Fruit fly (Drosophila melanogaster): ENCODE data around the gene chinmo.

Gene chinmo

dm6 chr2L:1634099-1634856, 16.8 kb upstream of the chinmo start (continued):
- peak; percentile 46 for TF ChIP-seq tap (tag; optimal IDR thresholded peaks at IDR 0.05)
- TF ChIP-seq CG8765 (GFP tag; IDR thresholded peaks at IDR 0.05) = peak; percentile 42; the same call in 1 of the 2 replicates
- peak; percentile 56 for TF ChIP-seq Hr51 (GFP tag; optimal IDR thresholded peaks at IDR 0.05)
- TF ChIP-seq CG12236 (GFP tag; optimal IDR thresholded peaks at IDR 0.05) = peak; percentile 26
- TF ChIP-seq CG11696 (GFP tag; IDR thresholded peaks at IDR 0.05) = 0 out of 2 replicates have a peak, but pooled peaks have one; percentile 28
- TF ChIP-seq CG9932 (GFP tag; IDR thresholded peaks at IDR 0.05) = peak; percentile 92
- peak; percentile 26; the same call in 2 of the 3 replicates for TF ChIP-seq zfh1 (GFP tag; IDR thresholded peaks at IDR 0.05)
- TF ChIP-seq trh (GFP tag; optimal IDR thresholded peaks at IDR 0.05) = peak; percentile 3
- no peak for TF ChIP-seq salm (tag; optimal IDR thresholded peaks at IDR 0.05)
- peak; percentile 15 for TF ChIP-seq mirr (GFP tag; optimal IDR thresholded peaks at IDR 0.05)
- TF ChIP-seq CG15601 (tag; optimal IDR thresholded peaks at IDR 0.05) = no peak
- TF ChIP-seq Kr (GFP tag; optimal IDR thresholded peaks at IDR 0.05) = no peak
- no peak for TF ChIP-seq sna (GFP tag; IDR thresholded peaks at IDR 0.05; ENCODE audit: partially characterized antibody)
- peak; percentile 55; the same call in 2 of the 3 replicates for TF ChIP-seq Aef1 (GFP tag; IDR thresholded peaks at IDR 0.05)
- TF ChIP-seq Fer3 (tag; optimal IDR thresholded peaks at IDR 0.05) = peak; percentile 88
- TF ChIP-seq lab (GFP tag; optimal IDR thresholded peaks at IDR 0.05) = peak; percentile 93
- peak; percentile 94 for TF ChIP-seq Rfx (GFP tag; IDR thresholded peaks at IDR 0.05)
- TF ChIP-seq CG15011 (GFP tag; optimal IDR thresholded peaks at IDR 0.05) = peak; percentile 49
- no peak for TF ChIP-seq CG4360 (GFP tag; IDR thresholded peaks at IDR 0.05)
- TF ChIP-seq HmgD (GFP tag; optimal IDR thresholded peaks at IDR 0.05) = peak; percentile 64
- peak; percentile 67 for TF ChIP-seq CG18619 (GFP tag; optimal IDR thresholded peaks at IDR 0.05)
- TF ChIP-seq CG34422 (GFP tag; IDR thresholded peaks at IDR 0.05) = peak; percentile 54; the same call in 1 of the 3 replicates
- peak; percentile 39 for TF ChIP-seq Six4 (GFP tag; optimal IDR thresholded peaks at IDR 0.05)
- TF ChIP-seq kah (GFP tag; optimal IDR thresholded peaks at IDR 0.05) = no peak
- TF ChIP-seq Awh (GFP tag; IDR thresholded peaks at IDR 0.05) = no peak
- TF ChIP-seq D19B (GFP tag; optimal IDR thresholded peaks at IDR 0.05) = peak; percentile 99
- TF ChIP-seq luna (GFP tag; optimal IDR thresholded peaks at IDR 0.05) = peak; percentile 50
- TF ChIP-seq CG15696 (tag; optimal IDR thresholded peaks at IDR 0.05) = peak; percentile 30
- peak; percentile 46 for TF ChIP-seq Nf-YC (tag; optimal IDR thresholded peaks at IDR 0.05)
- peak; percentile 6 for TF ChIP-seq CG17568 (GFP tag; optimal IDR thresholded peaks at IDR 0.05)
- peak; percentile 95 for TF ChIP-seq mam (GFP tag; optimal IDR thresholded peaks at IDR 0.05)
- TF ChIP-seq Nf-YA (GFP tag; IDR thresholded peaks at IDR 0.05) = no peak
- peak; percentile 37 for TF ChIP-seq pum (GFP tag; optimal IDR thresholded peaks at IDR 0.05)
- no peak for TF ChIP-seq insv (GFP tag; optimal IDR thresholded peaks at IDR 0.05)
- TF ChIP-seq lov (optimal IDR thresholded peaks at IDR 0.05) = no peak
- no peak for TF ChIP-seq lov (GFP tag; IDR thresholded peaks at IDR 0.05)
- TF ChIP-seq fru (optimal IDR thresholded peaks at IDR 0.05) = no peak
- peak; percentile 76 for TF ChIP-seq tgo (GFP tag; IDR thresholded peaks at IDR 0.05)
- peak; percentile 34 for TF ChIP-seq pb (GFP tag; optimal IDR thresholded peaks at IDR 0.05)
- peak; percentile 73 for TF ChIP-seq klu (GFP tag; IDR thresholded peaks at IDR 0.05)
- TF ChIP-seq amos (GFP tag; IDR thresholded peaks at IDR 0.05; ENCODE audit: partially characterized antibody) = no peak
- no peak for TF ChIP-seq Hr78 (GFP tag; optimal IDR thresholded peaks at IDR 0.05)
- no peak for TF ChIP-seq MESR4 (GFP tag; optimal IDR thresholded peaks at IDR 0.05)
- TF ChIP-seq Bdp1 (GFP tag; optimal IDR thresholded peaks at IDR 0.05) = peak; percentile 42
- TF ChIP-seq CG17829 (tag; optimal IDR thresholded peaks at IDR 0.05) = peak; percentile 30
- peak; percentile 29 for TF ChIP-seq CG11723 (GFP tag; optimal IDR thresholded peaks at IDR 0.05)
- no peak for TF ChIP-seq CG5953 (GFP tag; IDR thresholded peaks at IDR 0.05)
- peak; percentile 38 for TF ChIP-seq Oli (tag; optimal IDR thresholded peaks at IDR 0.05)
- TF ChIP-seq CG14965 (GFP tag; optimal IDR thresholded peaks at IDR 0.05; ENCODE audit: borderline replicate concordance) = no peak
- TF ChIP-seq Xbp1 (GFP tag; optimal IDR thresholded peaks at IDR 0.05) = peak; percentile 67
